Fruit fly (Drosophila melanogaster) ovary, adult (tissue): ENCODE data around the gene Klp10A.

Source experiments
- CG17801 ChIP-seq: fragments of 200-800 bp; optimal IDR thresholded peaks from 2 replicates; lab custom pipeline; 2019; ENCODE audit warnings: missing biosample characterization, mild to moderate bottlenecking, missing genetic modification characterization, moderate library complexity; ENCODE audit not compliant: partially characterized antibody

Klp10A gene

dm6 chrX:11136587-11137512 lies at the start of gene Klp10A:
Klp10A (minus strand) TSS chrX:11137118.
- no peak for TF ChIP-seq CG17801

- no peak for TF ChIP-seq CG17801
These were observed 45.7 kb upstream of the Klp10A start, which contains the start of gene CG15200 for dm6 chrX:11182631-11183030. CG15200 (plus strand) TSS chrX:11182931.

- no peak for TF ChIP-seq CG17801
These were observed 39.2 kb upstream of the Klp10A start for dm6 chrX:11176073-11176472.

- TF ChIP-seq CG17801, result no peak
These were observed 33.7 kb upstream of the Klp10A start, which contains the start of gene CG1394 for dm6 chrX:11170578-11170977. CG1394 (minus strand) TSS chrX:11170678.

DNA sequence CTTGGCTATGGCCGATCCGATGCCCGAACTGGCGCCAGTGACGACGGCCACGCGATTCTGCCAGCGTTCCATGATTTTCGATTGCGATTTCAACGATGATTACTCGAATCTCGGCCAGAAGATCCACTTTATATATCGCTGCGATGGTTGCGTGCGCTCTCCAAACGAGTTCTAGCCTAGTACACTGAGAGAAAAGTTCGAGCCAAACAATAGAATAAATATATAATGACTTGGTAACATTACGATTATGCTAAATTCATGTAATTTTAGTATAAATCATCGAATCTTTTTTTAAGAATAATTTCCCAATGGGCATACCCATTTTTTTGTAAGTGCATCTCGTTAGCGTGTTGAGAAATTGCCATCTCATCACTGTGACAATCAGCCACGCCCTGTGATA lies 32.0 kb upstream of the Klp10A start, which contains the start of gene Antdh:
TSS of gene Antdh (minus strand) at position 101 of the 400 bp plus-strand sequence.
- no peak for TF ChIP-seq CG17801

DNA sequence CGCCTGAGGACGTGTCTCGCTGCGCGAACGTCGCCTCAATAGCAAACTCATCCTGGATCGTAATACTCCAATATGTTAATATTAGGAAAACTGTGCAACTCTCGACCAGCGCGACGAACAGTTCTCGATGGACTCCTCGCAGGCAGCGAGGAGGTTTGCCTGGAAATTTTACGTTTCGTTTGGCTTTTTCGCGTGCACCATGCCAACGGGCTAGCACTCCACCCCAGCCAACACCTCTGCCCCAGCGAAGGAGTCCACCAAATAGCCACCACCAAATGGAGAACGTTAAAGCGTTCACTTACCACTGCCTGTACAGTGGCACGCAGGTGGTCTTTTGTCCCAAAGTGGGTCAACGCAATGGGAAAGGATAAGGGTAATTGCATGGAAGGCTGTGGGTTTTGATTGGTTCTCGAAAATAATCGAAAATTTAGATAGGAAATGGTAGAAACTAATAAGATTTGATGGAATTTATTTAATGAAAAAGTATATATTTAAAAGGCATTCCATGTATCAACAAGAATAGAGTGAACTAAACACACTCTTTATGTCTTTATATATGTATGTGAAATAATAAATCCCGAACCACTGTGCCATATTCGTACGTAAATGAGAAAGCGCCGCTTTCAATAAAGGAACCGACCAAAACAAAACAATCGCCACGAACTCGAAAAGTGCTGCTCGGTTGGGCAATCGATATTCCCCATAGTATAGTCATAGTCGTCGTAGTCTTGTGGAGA lies 23.0 kb upstream of the Klp10A start, which contains the start of gene CG32668:
TSS of gene CG32668 (minus strand) at position 51 of the 737 bp plus-strand sequence.
- no peak for TF ChIP-seq CG17801

- TF ChIP-seq CG17801, result peak; percentile 78
These were observed 19.1 kb upstream of the Klp10A start for dm6 chrX:11155808-11156589.

- TF ChIP-seq CG17801, result no peak
These were observed 17.7 kb upstream of the Klp10A start for dm6 chrX:11154511-11155197.

- TF ChIP-seq CG17801, result no peak
These were observed 17.1 kb upstream of the Klp10A start, which contains the start of the genes rtv and Dlic for dm6 chrX:11153826-11154510. rtv (minus strand) TSS chrX:11153990. Dlic (plus strand) TSS chrX:11154421.

- TF ChIP-seq CG17801, result no peak
These were observed 16.5 kb upstream of the Klp10A start for dm6 chrX:11153413-11153812.

dm6 chrX:11149201-11149600 lies 12.3 kb upstream of the Klp10A start, which contains the start of gene Lint-1:
Lint-1 (plus strand) TSS chrX:11149323.
- TF ChIP-seq CG17801, result no peak

DNA sequence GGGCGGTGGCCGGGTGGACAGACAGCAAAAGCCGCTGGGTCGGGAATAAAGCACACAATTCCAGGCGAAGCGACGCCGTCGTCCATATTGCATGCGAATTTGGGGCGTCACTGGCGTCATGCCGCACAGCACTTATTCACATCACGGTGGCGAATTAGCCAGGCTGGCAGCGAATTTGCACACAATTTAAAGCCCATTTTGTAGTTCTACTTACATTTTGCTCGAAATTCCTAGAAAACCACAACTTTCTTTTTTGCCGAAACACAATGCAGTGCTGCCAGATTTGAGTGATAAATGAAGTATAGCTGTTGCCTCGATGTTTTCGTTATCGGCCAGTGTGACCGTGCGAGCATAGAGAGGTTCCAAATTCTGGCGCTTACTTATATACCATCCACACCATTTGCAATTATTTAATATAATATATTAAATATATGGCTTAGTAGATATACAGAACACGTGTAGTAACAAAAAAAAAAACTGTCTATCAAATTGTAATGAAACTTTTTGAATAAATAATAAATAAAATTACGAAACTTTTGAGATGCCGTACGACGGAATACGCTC lies 11.4 kb upstream of the Klp10A start, which contains the start of gene Ran:
TSS of gene Ran (minus strand) at position 445 of the 564 bp plus-strand sequence.
- no peak for TF ChIP-seq CG17801

DNA sequence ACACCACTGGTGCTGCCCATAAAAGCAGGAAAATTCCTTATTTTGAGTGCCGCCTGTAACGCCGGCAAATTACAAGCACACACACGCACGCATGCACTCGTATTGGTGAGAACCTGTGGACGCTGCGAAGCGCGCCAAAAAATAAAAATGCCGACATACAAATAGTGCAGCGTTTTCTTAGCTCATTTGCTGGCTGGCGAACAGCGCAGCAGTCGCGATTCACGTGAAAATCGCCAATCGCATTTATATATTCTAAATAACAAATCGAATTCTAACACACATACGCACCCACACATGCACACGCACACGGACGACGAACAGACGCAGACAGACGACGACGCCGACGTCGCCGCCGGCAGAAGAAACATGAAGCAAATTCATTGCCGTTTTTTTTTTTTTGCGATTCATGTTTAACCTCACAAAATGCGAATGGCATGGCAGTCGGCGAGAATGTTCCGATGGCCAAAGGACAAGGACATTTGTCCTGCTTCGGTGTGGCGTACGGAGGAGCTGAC lies 10.7 kb upstream of the Klp10A start:
- TF ChIP-seq CG17801, result no peak

- peak; percentile 34 for TF ChIP-seq CG17801
These were observed 9.8 kb upstream of the Klp10A start for dm6 chrX:11146598-11147176.
